Worm (Caenorhabditis elegans): ENCODE measurements around the gene ZK616.3.

- TF ChIP-seq repo-1 (tag; optimal IDR thresholded peaks at IDR 0.05) (no peak), F39B2.1 (GFP tag; IDR thresholded peaks at IDR 0.05) (no peak), madf-6 (GFP tag; IDR thresholded peaks at IDR 0.05) (no peak), unc-130 (GFP tag; optimal IDR thresholded peaks at IDR 0.05) (no peak), attf-5 (GFP tag; optimal IDR thresholded peaks at IDR 0.05) (no peak), egl-44 (GFP tag; IDR thresholded peaks at IDR 0.05) (no peak), C06A6.2 (GFP tag; conservative IDR thresholded peaks at IDR 0.05) (no peak), madf-10 (tag; optimal IDR thresholded peaks at IDR 0.05) (no peak), unc-62 (GFP tag; optimal IDR thresholded peaks at IDR 0.05) (no peak), ekl-4 (GFP tag; IDR thresholded peaks at IDR 0.05) (no peak)
Observed at ce11 chrIV:5354564-5354963, 42.3 kb upstream of the ZK616.3 start.

All from whole organism, young adult.